Worm (Caenorhabditis elegans) whole organism, L1 larva: ENCODE measurements around the gene Y69H2.17.

ENCODE experiments used
- F16B12.6 ChIP-seq: fragments of 150-350 bp; optimal IDR thresholded peaks from 2 replicates; lab custom pipeline; 2014; ENCODE audit warnings: missing biosample characterization, missing genetic modification characterization
- alr-1 ChIP-seq: fragments of 200-800 bp; sonication (Bioruptor generic); optimal IDR thresholded peaks from 2 replicates; lab custom pipeline; 2018; ENCODE audit warnings: borderline replicate concordance, mild to moderate bottlenecking, missing genetic modification characterization, missing compliant biosample characterization
- egl-27 ChIP-seq, 2 experiments: fragments of 150-350 bp in 1 of 2; sonication (generic microtip); optimal IDR thresholded peaks; 3 replicates each; lab custom pipeline; 2017 to 2018; ENCODE audit warnings: missing biosample characterization in 2 of 2, missing genetic modification characterization in 2 of 2, missing genetic modification reagents in 2 of 2
- fkh-4 ChIP-seq: sonication (generic microtip); optimal IDR thresholded peaks from 2 replicates; lab custom pipeline; 2016; ENCODE audit warnings: missing compliant biosample characterization, missing genetic modification characterization, borderline replicate concordance
- mdl-1 ChIP-seq, 2 experiments: fragments of 150-350 bp; optimal IDR thresholded peaks; 2 replicates each; lab custom pipeline; 2014 to 2017; ENCODE audit warnings: missing biosample characterization in 2 of 2, missing genetic modification characterization in 2 of 2, inconsistent platforms in 1 of 2
- nhr-12 ChIP-seq: sonication (generic microtip); optimal IDR thresholded peaks from 2 replicates; lab custom pipeline; 2017; ENCODE audit warnings: missing biosample characterization, missing genetic modification characterization
- nhr-19 ChIP-seq: fragments of 200-800 bp; sonication (Bioruptor generic); conservative IDR thresholded peaks from 2 replicates; pipeline ENCODE4 v1.3.6; 2022; ENCODE audit warnings: missing genetic modification characterization, missing compliant biosample characterization
- nhr-20 ChIP-seq: sonication (generic microtip); optimal IDR thresholded peaks from 2 replicates; lab custom pipeline; 2016; ENCODE audit warnings: mild to moderate bottlenecking, missing genetic modification characterization, missing compliant biosample characterization
- nhr-237 ChIP-seq: fragments of 150-350 bp; optimal IDR thresholded peaks from 2 replicates; lab custom pipeline; 2014; ENCODE audit warnings: missing biosample characterization, missing genetic modification characterization
- nhr-77 ChIP-seq: fragments of 150-350 bp; optimal IDR thresholded peaks from 2 replicates; lab custom pipeline; 2014; ENCODE audit warnings: missing biosample characterization, missing genetic modification characterization
- nhr-90 ChIP-seq: sonication (generic microtip); optimal IDR thresholded peaks from 2 replicates; lab custom pipeline; 2016; ENCODE audit warnings: mild to moderate bottlenecking, missing genetic modification characterization, missing compliant biosample characterization; ENCODE audit not compliant: poor library complexity
- snpc-4 ChIP-seq: fragments of 150-350 bp; optimal IDR thresholded peaks from 2 replicates; lab custom pipeline; 2014; ENCODE audit warnings: missing biosample characterization, missing genetic modification characterization
- sup-37 ChIP-seq: fragments of 200-800 bp; sonication (Bioruptor generic); optimal IDR thresholded peaks from 2 replicates; lab custom pipeline; 2018; ENCODE audit warnings: mild to moderate bottlenecking, missing genetic modification characterization, missing compliant biosample characterization
- unc-62 ChIP-seq: fragments of 150-350 bp; optimal IDR thresholded peaks from 2 replicates; lab custom pipeline; 2014; ENCODE audit warnings: missing biosample characterization, missing genetic modification reagents, missing genetic modification characterization

DNA sequence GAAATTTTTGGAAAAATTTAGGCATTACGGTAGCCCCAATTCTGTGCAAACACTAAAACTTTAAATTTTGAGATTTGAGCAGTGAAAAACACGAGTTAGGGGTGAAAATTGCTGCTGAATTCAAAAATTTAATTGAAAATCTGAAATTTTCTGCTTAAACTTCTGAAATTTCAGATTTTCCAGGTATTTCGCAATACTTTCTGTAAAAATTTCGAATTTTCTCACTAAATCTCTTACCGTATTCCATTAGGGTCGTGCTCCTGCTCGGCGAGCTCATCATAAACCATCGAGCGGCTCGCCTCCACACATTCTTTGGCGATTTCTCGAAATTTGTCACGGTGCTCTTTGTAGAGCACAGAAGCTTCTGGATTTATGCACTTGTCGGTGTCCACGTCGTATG, 2.6 kb downstream of the Y69H2.17 start:
- TF ChIP-seq nhr-90 (tag; lab: Kevin White, UChicago) (no peak), sup-37 (no peak), nhr-19 (GFP tag; lab: Robert Waterston, UW) (no peak), nhr-237 (tag; lab: Kevin White, UChicago) (no peak), F16B12.6 (tag; lab: Kevin White, UChicago) (no peak), alr-1 (tag; lab: Kevin White, UChicago) (no peak), mdl-1 (tag; optimal IDR thresholded peaks at IDR 0.05; lab: Kevin White, UChicago) (no peak), unc-62 (GFP tag; lab: Kevin White, UChicago) (no peak), nhr-77 (no peak), egl-27 (tag; optimal IDR thresholded peaks at IDR 0.05; lab: Kevin White, UChicago) (no peak), nhr-12 (no peak), snpc-4 (no peak), fkh-4 (no peak), nhr-20 (no peak)
